Fruit fly (Drosophila melanogaster) S2 (cell line): ENCODE measurements around the gene CG7201.

Source experiments
- CG8478 ChIP-seq: fragments of >200 bp; optimal IDR thresholded peaks from 2 replicates; lab custom pipeline; 2018
- CTCF ChIP-seq, 2 experiments: fragments of >200 bp; optimal IDR thresholded peaks; 2 replicates each; lab custom pipeline; 2018

The CG7201 gene

dm6 chr3L:8240501-8240900 is 54.6 kb downstream of the CG7201 start, which contains the start of gene CG7213:
CG7213 (minus strand) TSS chr3L:8240601.
- TF ChIP-seq CG8478 (lab: Kevin White, UChicago) (no peak), CTCF (optimal IDR thresholded peaks at IDR 0.05; lab: Kevin White, UChicago) (no peak)
